In the genomic region with DNA sequence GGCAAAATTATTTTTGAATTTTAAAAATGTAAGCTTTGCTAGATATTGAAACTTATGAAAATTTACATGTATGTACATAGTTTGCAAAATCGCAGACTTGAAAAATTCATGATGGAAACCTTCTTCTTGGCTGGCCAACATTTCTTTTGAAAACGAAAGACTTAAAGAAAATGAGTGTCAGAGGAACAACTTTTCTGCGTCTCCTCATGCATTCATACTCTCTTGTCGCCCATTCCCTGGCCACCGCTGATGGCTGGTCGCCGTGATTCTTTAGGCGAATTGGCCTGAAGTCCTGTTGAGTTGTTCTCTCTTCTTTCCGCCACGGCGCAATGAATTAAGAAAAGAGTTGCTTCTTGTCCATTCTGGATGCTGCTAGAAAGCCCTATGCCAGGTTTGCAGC, we compare ENCODE assay signal across 3 worm cellular contexts.
TF ChIP-seq lines count a peak whose summit lies in the region.

No protein-coding gene starts in this region.

TF ChIP-seq in whole organism, L1 larva, 84 proteins besides CTCF, POLR2A, EP300 and RAD21:
- TF ChIP-seq nhr-19 (GFP tag; conservative IDR thresholded peaks at IDR 0.05; lab: Robert Waterston, UW) (peak; percentile 10; the same call in 1 of the 2 replicates), nhr-71 (tag; optimal IDR thresholded peaks at IDR 0.05; lab: Kevin White, UChicago) (no peak), jun-1 (tag; optimal IDR thresholded peaks at IDR 0.05; lab: Kevin White, UChicago) (no peak), alr-1 (tag; optimal IDR thresholded peaks at IDR 0.05; lab: Kevin White, UChicago; ENCODE audit: borderline replicate concordance) (no peak), efl-1 (optimal IDR thresholded peaks at IDR 0.05; lab: Kevin White, UChicago) (peak in 1 of 2 experiments; percentile 24), efl-1 (GFP tag; optimal IDR thresholded peaks at IDR 0.05 in 1 of 2; lab: Kevin White, UChicago) (no peak), ces-1 (GFP tag; optimal IDR thresholded peaks at IDR 0.05; lab: Kevin White, UChicago) (no peak)

TF ChIP-seq in whole organism, L4 larva, 104 proteins besides CTCF, POLR2A, EP300 and RAD21:
- TF ChIP-seq duxl-1 (tag; optimal IDR thresholded peaks at IDR 0.05; lab: Kevin White, UChicago; ENCODE audit: poor library complexity): peak; percentile 94
- TF ChIP-seq aha-1 (tag; lab: Kevin White, UChicago): peak; percentile 48
- TF ChIP-seq Y75B8A.6 (GFP tag; IDR thresholded peaks at IDR 0.05; lab: Robert Waterston, UW): no peak
- no peak for TF ChIP-seq zfp-3 (GFP tag; conservative IDR thresholded peaks at IDR 0.05; lab: Robert Waterston, UW)

TF ChIP-seq in whole organism, young adult, 124 proteins besides CTCF, POLR2A, EP300 and RAD21:
- TF ChIP-seq hmg-1.2 (GFP tag; IDR thresholded peaks at IDR 0.05; lab: Robert Waterston, UW): peak; percentile 89
- TF ChIP-seq F57A8.1 (GFP tag; optimal IDR thresholded peaks at IDR 0.05; lab: Kevin White, UChicago): no peak
TF ChIP-seq in whole organism, young adult: peak in this region for 1.
